Worm (Caenorhabditis elegans) whole organism, mixed stage, embryonic: ENCODE data around the gene grd-10.
A peak's percentile ranks its signal among the peaks of the same experiment; 100 is the strongest.

Experiments used
- M03D4.4 ChIP-seq: sonication (generic microtip); optimal IDR thresholded peaks from 2 replicates; lab custom pipeline; 2017; ENCODE audit warnings: mild to moderate bottlenecking, missing genetic modification characterization, missing compliant biosample characterization
- blmp-1 ChIP-seq: fragments of 150-350 bp; optimal IDR thresholded peaks from 2 replicates; lab custom pipeline; 2014; ENCODE audit warnings: missing biosample characterization, missing genetic modification characterization
- ceh-39 ChIP-seq: fragments of 150-350 bp; optimal IDR thresholded peaks from 2 replicates; lab custom pipeline; 2014; ENCODE audit warnings: missing biosample characterization, missing genetic modification characterization
- ceh-43 ChIP-seq: fragments of 200-800 bp; sonication (Bioruptor generic); optimal IDR thresholded peaks from 2 replicates; lab custom pipeline; 2018; ENCODE audit warnings: mild to moderate bottlenecking, missing genetic modification characterization, moderate library complexity, missing compliant biosample characterization
- ceh-83 ChIP-seq: fragments of 200-800 bp; sonication (Bioruptor generic); optimal IDR thresholded peaks from 2 replicates; lab custom pipeline; 2018; ENCODE audit warnings: mild to moderate bottlenecking, missing genetic modification characterization, missing compliant biosample characterization
- ces-1 ChIP-seq: fragments of 150-350 bp; optimal IDR thresholded peaks from 2 replicates; lab custom pipeline; 2014; ENCODE audit warnings: missing biosample characterization, missing genetic modification reagents, missing genetic modification characterization
- cnd-1 ChIP-seq: fragments of 200-800 bp; sonication (Bioruptor generic); optimal IDR thresholded peaks from 2 replicates; lab custom pipeline; 2018; ENCODE audit warnings: mild to moderate bottlenecking, missing genetic modification characterization, missing compliant biosample characterization
- drap-1 ChIP-seq: fragments of 200-800 bp; sonication (Bioruptor generic); optimal IDR thresholded peaks from 3 replicates; lab custom pipeline; 2018; ENCODE audit warnings: mild to moderate bottlenecking, missing genetic modification characterization, missing compliant biosample characterization
- elt-1 ChIP-seq: sonication (generic microtip); optimal IDR thresholded peaks from 2 replicates; lab custom pipeline; 2017; ENCODE audit warnings: missing genetic modification characterization, mild to moderate bottlenecking, missing compliant biosample characterization, antibody characterized with exemption, moderate library complexity, borderline replicate concordance; ENCODE audit not compliant: insufficient read depth
- flh-1 ChIP-seq: fragments of 200-800 bp; sonication (Bioruptor generic); optimal IDR thresholded peaks from 2 replicates; lab custom pipeline; 2018; ENCODE audit warnings: mild to moderate bottlenecking, missing genetic modification characterization, moderate library complexity, missing compliant biosample characterization
- ham-2 ChIP-seq: fragments of 200-800 bp; sonication (Bioruptor generic); optimal IDR thresholded peaks from 2 replicates; lab custom pipeline; 2018; ENCODE audit warnings: mild to moderate bottlenecking, missing genetic modification characterization, missing compliant biosample characterization
- hlh-1 ChIP-seq: fragments of 150-350 bp; optimal IDR thresholded peaks from 2 replicates; lab custom pipeline; 2014; ENCODE audit warnings: missing biosample characterization, missing genetic modification reagents, missing genetic modification characterization
- lin-13 ChIP-seq: fragments of 150-350 bp; optimal IDR thresholded peaks from 2 replicates; lab custom pipeline; 2014; ENCODE audit warnings: missing biosample characterization, missing genetic modification characterization
- lin-32 ChIP-seq: fragments of 200-800 bp; sonication (Bioruptor generic); optimal IDR thresholded peaks from 2 replicates; lab custom pipeline; 2018; ENCODE audit warnings: mild to moderate bottlenecking, missing genetic modification characterization, missing compliant biosample characterization
- lsy-2 ChIP-seq: fragments of 150-350 bp; optimal IDR thresholded peaks from 2 replicates; lab custom pipeline; 2014; ENCODE audit warnings: missing biosample characterization, missing genetic modification characterization
- mab-5 ChIP-seq: fragments of 150-350 bp; optimal IDR thresholded peaks from 2 replicates; lab custom pipeline; 2014; ENCODE audit warnings: missing biosample characterization, missing genetic modification characterization
- mls-2 ChIP-seq: sonication (generic microtip); optimal IDR thresholded peaks from 2 replicates; lab custom pipeline; 2016; ENCODE audit warnings: mild to moderate bottlenecking, missing genetic modification characterization, moderate library complexity, missing compliant biosample characterization
- nhr-12 ChIP-seq: fragments of 150-350 bp; optimal IDR thresholded peaks from 2 replicates; lab custom pipeline; 2014; ENCODE audit warnings: missing biosample characterization, missing genetic modification characterization
- nhr-2 ChIP-seq: fragments of 150-350 bp; optimal IDR thresholded peaks from 2 replicates; lab custom pipeline; 2014; ENCODE audit warnings: missing biosample characterization, missing genetic modification characterization
- nhr-237 ChIP-seq: fragments of 150-350 bp; optimal IDR thresholded peaks from 2 replicates; lab custom pipeline; 2014; ENCODE audit warnings: missing biosample characterization, missing genetic modification characterization
- nhr-28 ChIP-seq: fragments of 150-350 bp; optimal IDR thresholded peaks from 2 replicates; lab custom pipeline; 2014; ENCODE audit warnings: missing biosample characterization, missing genetic modification characterization
- nhr-76 ChIP-seq: sonication (generic microtip); optimal IDR thresholded peaks from 2 replicates; lab custom pipeline; 2017; ENCODE audit warnings: missing biosample characterization, missing genetic modification characterization
- pha-4 ChIP-seq: fragments of 150-350 bp; optimal IDR thresholded peaks from 2 replicates; lab custom pipeline; 2018; ENCODE audit warnings: missing biosample characterization, missing genetic modification reagents, missing genetic modification characterization
- sem-2 ChIP-seq: fragments of 200-800 bp; sonication (Bioruptor generic); optimal IDR thresholded peaks from 2 replicates; lab custom pipeline; 2018; ENCODE audit warnings: mild to moderate bottlenecking, missing genetic modification characterization, missing compliant biosample characterization
- snpc-4 ChIP-seq: fragments of 150-350 bp; optimal IDR thresholded peaks from 2 replicates; lab custom pipeline; 2014; ENCODE audit warnings: missing biosample characterization, missing genetic modification characterization
- tbx-8 ChIP-seq: fragments of 200-800 bp; sonication (Bioruptor generic); optimal IDR thresholded peaks from 2 replicates; lab custom pipeline; 2018; ENCODE audit warnings: mild to moderate bottlenecking, missing genetic modification characterization, moderate library complexity, missing compliant biosample characterization
- unc-39 ChIP-seq: fragments of 150-350 bp; optimal IDR thresholded peaks from 2 replicates; lab custom pipeline; 2014; ENCODE audit warnings: missing biosample characterization, missing genetic modification characterization
- zip-8 ChIP-seq: fragments of 150-350 bp; optimal IDR thresholded peaks from 2 replicates; lab custom pipeline; 2014; ENCODE audit warnings: missing biosample characterization, missing genetic modification characterization
- ztf-11 ChIP-seq: fragments of 150-350 bp; optimal IDR thresholded peaks from 2 replicates; lab custom pipeline; 2014; ENCODE audit warnings: missing biosample characterization, missing genetic modification characterization

The grd-10 gene

ce11 chrIV:3455437-3455836, 14.6 kb downstream of the grd-10 start:
- peak; percentile 71 for TF ChIP-seq ham-2 (GFP tag; lab: Kevin White, UChicago)

ce11 chrIV:3463254-3463653, 22.4 kb downstream of the grd-10 start, which contains the start of gene F58E2.4:
TSS of gene F58E2.4 (plus strand) at chrIV:3463387.
- no peak for TF ChIP-seq ces-1 (GFP tag; lab: Kevin White, UChicago)
- TF ChIP-seq unc-39 = no peak
- TF ChIP-seq elt-1 (tag; lab: Kevin White, UChicago) = no peak

DNA sequence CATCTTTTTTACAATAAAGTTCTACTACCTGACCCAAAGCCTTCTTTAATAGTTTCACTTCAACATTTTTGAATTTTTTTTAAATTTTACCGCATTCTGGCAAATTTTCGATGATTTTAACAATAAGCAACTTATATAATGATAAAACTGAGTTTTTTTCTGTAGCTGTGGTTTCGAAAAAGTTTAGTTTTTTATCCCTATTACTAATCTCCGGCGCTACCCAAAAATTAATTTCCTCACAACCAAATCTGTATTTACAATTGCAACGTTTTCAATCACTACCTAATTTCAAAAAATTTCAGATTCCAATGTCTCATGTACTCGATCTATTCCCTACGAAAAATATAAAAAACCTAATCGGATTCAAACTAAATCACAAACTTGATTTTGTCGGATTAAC, 26.3 kb downstream of the grd-10 start, which contains the start of gene F58E2.3:
TSS of gene F58E2.3 (plus strand) at position 301 of the 400 bp plus-strand sequence.
- TF ChIP-seq sem-2 (GFP tag; lab: Kevin White, UChicago) (no peak), nhr-2 (tag; lab: Kevin White, UChicago) (no peak), pha-4 (no peak), cnd-1 (tag; lab: Kevin White, UChicago) (no peak), hlh-1 (no peak), ces-1 (GFP tag; lab: Kevin White, UChicago) (no peak), tbx-8 (GFP tag; lab: Kevin White, UChicago) (no peak), lin-32 (GFP tag; lab: Kevin White, UChicago) (no peak), ceh-43 (GFP tag; lab: Kevin White, UChicago) (no peak), nhr-12 (tag; lab: Kevin White, UChicago) (no peak), nhr-28 (tag; lab: Kevin White, UChicago) (no peak), elt-1 (tag; lab: Kevin White, UChicago) (no peak), zip-8 (tag; lab: Kevin White, UChicago) (no peak)
- TF ChIP-seq, all 35 proteins: peak for 0

DNA sequence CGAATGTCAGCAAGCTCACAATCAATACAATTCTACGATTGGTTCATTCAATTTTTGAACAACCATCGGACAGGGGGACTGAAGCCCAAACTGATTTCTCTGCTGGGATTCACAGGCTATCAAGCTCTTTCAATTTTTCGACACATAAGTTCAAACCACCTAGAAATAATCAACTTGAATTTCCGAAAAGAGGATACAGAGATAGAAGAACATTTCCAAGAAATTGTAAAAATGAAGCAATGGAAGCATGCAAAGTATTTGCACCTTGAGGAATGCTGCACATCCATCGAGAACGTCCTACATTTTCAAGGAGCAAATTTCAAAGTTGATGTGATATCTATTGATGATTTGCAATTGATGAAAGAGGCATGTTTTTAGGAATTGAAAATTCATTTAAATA, 26.9 kb downstream of the grd-10 start:
- no peak for TF ChIP-seq ceh-43 (GFP tag; lab: Kevin White, UChicago)
- no peak for TF ChIP-seq hlh-1
- TF ChIP-seq snpc-4 (tag; lab: Kevin White, UChicago) = no peak
- TF ChIP-seq cnd-1 (tag; lab: Kevin White, UChicago) = no peak
- no peak for TF ChIP-seq mls-2 (tag; lab: Kevin White, UChicago)
- TF ChIP-seq nhr-76 (tag; lab: Kevin White, UChicago) = no peak
- TF ChIP-seq mab-5 (tag; lab: Kevin White, UChicago) = no peak
- TF ChIP-seq ceh-39 (tag; lab: Kevin White, UChicago) = no peak
- TF ChIP-seq lin-13 (tag; lab: Kevin White, UChicago) = no peak
- no peak for TF ChIP-seq ceh-83 (GFP tag; lab: Kevin White, UChicago)
- no peak for TF ChIP-seq flh-1
- TF ChIP-seq elt-1 (tag; lab: Kevin White, UChicago) = no peak
- TF ChIP-seq unc-39 = no peak
- TF ChIP-seq pha-4 = no peak
- TF ChIP-seq lsy-2 (tag; lab: Kevin White, UChicago) = no peak
- TF ChIP-seq tbx-8 (GFP tag; lab: Kevin White, UChicago) = no peak

DNA sequence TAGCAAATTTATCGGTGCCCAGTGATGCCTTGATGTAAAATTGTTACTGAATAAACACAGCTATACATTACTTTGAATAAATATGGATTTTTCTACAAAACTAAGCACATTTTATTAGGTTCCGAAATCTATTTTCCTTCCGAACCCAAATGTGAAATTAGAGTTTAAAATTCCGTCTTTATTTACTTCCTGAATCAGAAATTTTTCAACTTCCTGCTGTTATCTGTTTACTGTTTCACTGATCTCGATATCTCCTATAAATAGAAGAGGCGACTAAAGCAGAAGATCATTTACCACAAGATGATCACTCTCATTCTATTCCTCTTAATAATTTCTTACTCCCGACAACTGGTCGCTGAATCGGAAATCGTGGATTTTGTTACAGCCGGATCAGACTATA, 28.9 kb downstream of the grd-10 start, which contains the start of gene F58E2.2:
TSS of gene F58E2.2 (plus strand) at position 301 of the 400 bp plus-strand sequence.
- no peak for TF ChIP-seq ces-1 (GFP tag; lab: Kevin White, UChicago)
- TF ChIP-seq zip-8 (tag; lab: Kevin White, UChicago) = no peak
- no peak for TF ChIP-seq M03D4.4 (tag; lab: Kevin White, UChicago)
- TF ChIP-seq ceh-39 (tag; lab: Kevin White, UChicago) = no peak
- TF ChIP-seq ztf-11 (tag; lab: Kevin White, UChicago) = no peak
- TF ChIP-seq nhr-237 (tag; lab: Kevin White, UChicago) = no peak
- no peak for TF ChIP-seq elt-1 (tag; lab: Kevin White, UChicago)
- TF ChIP-seq nhr-76 (tag; lab: Kevin White, UChicago) = no peak
- no peak for TF ChIP-seq ceh-83 (GFP tag; lab: Kevin White, UChicago)
- no peak for TF ChIP-seq drap-1
- no peak for TF ChIP-seq blmp-1 (tag; lab: Kevin White, UChicago)
- TF ChIP-seq nhr-2 (tag; lab: Kevin White, UChicago) = no peak
- no peak for TF ChIP-seq pha-4
- TF ChIP-seq mls-2 (tag; lab: Kevin White, UChicago) = no peak
- TF ChIP-seq cnd-1 (tag; lab: Kevin White, UChicago) = no peak
